Worm (Caenorhabditis elegans) whole organism, young adult: ENCODE measurements around the gene flp-19.

Source experiments
- B0261.1 ChIP-seq: sonication (generic microtip); optimal IDR thresholded peaks from 2 replicates; lab custom pipeline; 2016; ENCODE audit warnings: mild to moderate bottlenecking, missing genetic modification characterization, moderate library complexity, missing compliant biosample characterization
- ztf-26 ChIP-seq: sonication (generic microtip); optimal IDR thresholded peaks from 2 replicates; lab custom pipeline; 2017; ENCODE audit warnings: missing genetic modification characterization, missing compliant biosample characterization

DNA sequence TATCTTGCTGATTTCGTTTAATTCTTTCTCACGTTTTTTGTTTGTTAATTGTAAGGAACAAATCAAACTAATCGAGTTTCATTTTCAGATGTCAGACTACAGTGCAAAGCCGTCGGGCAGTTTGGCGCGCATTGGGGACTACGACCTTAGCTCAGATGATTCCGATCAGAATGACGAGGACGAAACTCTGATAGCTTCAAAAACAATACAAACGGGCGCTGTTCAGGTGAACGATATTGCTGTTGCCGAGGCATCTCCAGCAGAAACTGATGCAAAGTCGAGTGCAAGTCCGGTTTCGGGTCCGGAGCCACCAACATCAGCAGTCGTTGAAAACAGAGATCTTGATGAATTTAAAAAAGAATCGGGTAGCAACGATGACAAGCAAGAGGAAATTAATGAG is 35.3 kb upstream of the flp-19 start, which contains the start of gene bet-2:
- TF ChIP-seq B0261.1 (no peak), ztf-26 (tag; lab: Kevin White, UChicago) (no peak)
